Fruit fly (Drosophila melanogaster) Kc167 (cell line): ENCODE data around the gene CG11899.

Experiments used
- Myc ChIP-seq: fragments of >200 bp; optimal IDR thresholded peaks from 2 replicates; lab custom pipeline; 2017; ENCODE audit warnings: missing external identifiers
- Sin3A ChIP-seq: fragments of >200 bp; optimal IDR thresholded peaks from 2 replicates; lab custom pipeline; 2018; ENCODE audit warnings: missing external identifiers
- h ChIP-seq: fragments of >200 bp; optimal IDR thresholded peaks from 3 replicates; lab custom pipeline; 2018; ENCODE audit warnings: missing external identifiers
- psq ChIP-seq: fragments of >200 bp; optimal IDR thresholded peaks from 2 replicates; lab custom pipeline; 2017; ENCODE audit warnings: missing external identifiers
- ttk ChIP-seq: sonication (Bioruptor generic); optimal IDR thresholded peaks from 2 replicates; lab custom pipeline; 2017; ENCODE audit warnings: missing external identifiers

- TF ChIP-seq Sin3A: no peak
- no peak for TF ChIP-seq Myc (lab: Kevin White, UChicago)
- TF ChIP-seq psq (lab: Kevin White, UChicago): no peak
- no peak for TF ChIP-seq h (lab: Kevin White, UChicago)
- no peak for TF ChIP-seq ttk (lab: Kevin White, UChicago)
Observed at dm6 chr3R:29151621-29152092, 48.6 kb upstream of the CG11899 start, which contains the start of gene eIF2D.
